Fruit fly (Drosophila melanogaster) whole organism, pupa: ENCODE data around the gene ZnT63C.

ENCODE experiments used
- CG12605 ChIP-seq: fragments of 200-800 bp; sonication (Bioruptor generic); IDR thresholded peaks from 2 replicates; pipeline ENCODE4 v1.3.6; 2022; ENCODE audit warnings: missing biosample characterization, missing genetic modification characterization
- CG13204 ChIP-seq: fragments of 200-800 bp; sonication (Bioruptor generic); optimal IDR thresholded peaks from 2 replicates; lab custom pipeline; 2018; ENCODE audit warnings: missing biosample characterization, mild to moderate bottlenecking, missing genetic modification characterization, moderate library complexity
- CG14655 ChIP-seq: fragments of 200-800 bp; sonication (Bioruptor generic); optimal IDR thresholded peaks from 3 replicates; lab custom pipeline; 2017; ENCODE audit warnings: mild to moderate bottlenecking, missing biosample characterization, missing genetic modification reagents, missing genetic modification characterization
- CG15710 ChIP-seq: fragments of 200-800 bp; sonication (Bioruptor generic); optimal IDR thresholded peaks from 2 replicates; lab custom pipeline; 2018; ENCODE audit warnings: missing biosample characterization, mild to moderate bottlenecking, missing genetic modification characterization, moderate library complexity
- CG17806 ChIP-seq: fragments of 200-800 bp; sonication (Bioruptor generic); optimal IDR thresholded peaks from 2 replicates; lab custom pipeline; 2018; ENCODE audit warnings: missing biosample characterization, mild to moderate bottlenecking, missing genetic modification characterization, moderate library complexity
- CG32121 ChIP-seq: fragments of 200-800 bp; sonication (Bioruptor generic); IDR thresholded peaks from 2 replicates; pipeline ENCODE4 v1.3.6; 2022; ENCODE audit warnings: missing biosample characterization, missing genetic modification characterization
- CG34367 ChIP-seq: fragments of 200-800 bp; sonication (Bioruptor generic); optimal IDR thresholded peaks from 2 replicates; lab custom pipeline; 2018; ENCODE audit warnings: missing biosample characterization, mild to moderate bottlenecking, missing genetic modification characterization
- CG4496 ChIP-seq: fragments of 200-800 bp; sonication (Bioruptor generic); IDR thresholded peaks from 3 replicates; pipeline ENCODE4 v1.3.6; 2022; ENCODE audit warnings: missing biosample characterization, missing genetic modification characterization
- CG8159 ChIP-seq: fragments of 200-800 bp; sonication (Bioruptor generic); optimal IDR thresholded peaks from 3 replicates; lab custom pipeline; 2018; ENCODE audit warnings: missing biosample characterization, mild to moderate bottlenecking, missing genetic modification characterization, moderate library complexity
- CG8301 ChIP-seq: fragments of 200-800 bp; sonication (Bioruptor generic); optimal IDR thresholded peaks from 2 replicates; lab custom pipeline; 2018; ENCODE audit warnings: missing biosample characterization, mild to moderate bottlenecking, missing genetic modification characterization
- CG9948 ChIP-seq: fragments of 200-800 bp; sonication (Bioruptor generic); optimal IDR thresholded peaks from 2 replicates; lab custom pipeline; 2018; ENCODE audit warnings: missing biosample characterization, mild to moderate bottlenecking, missing genetic modification characterization, moderate library complexity
- D1 ChIP-seq: fragments of 200-800 bp; sonication (Bioruptor generic); optimal IDR thresholded peaks from 2 replicates; lab custom pipeline; 2018; ENCODE audit warnings: missing biosample characterization, mild to moderate bottlenecking, missing genetic modification characterization, moderate library complexity
- EcR ChIP-seq: fragments of 200-800 bp; sonication (Bioruptor generic); optimal IDR thresholded peaks from 3 replicates; lab custom pipeline; 2019; ENCODE audit warnings: missing biosample characterization, missing genetic modification characterization, mild to moderate bottlenecking, moderate library complexity, missing genetic modification reagents
- Ets98B ChIP-seq: fragments of 200-800 bp; sonication (Bioruptor generic); IDR thresholded peaks from 2 replicates; pipeline ENCODE4 v1.3.6; 2022; ENCODE audit warnings: missing biosample characterization, missing genetic modification characterization
- Pif1A ChIP-seq: fragments of 200-800 bp; sonication (Bioruptor generic); optimal IDR thresholded peaks from 3 replicates; lab custom pipeline; 2016; ENCODE audit warnings: missing biosample characterization, missing genetic modification characterization
- Pif1B ChIP-seq: fragments of 200-800 bp; sonication (Bioruptor generic); optimal IDR thresholded peaks from 3 replicates; lab custom pipeline; 2016; ENCODE audit warnings: missing biosample characterization, missing genetic modification characterization
- fd96Ca ChIP-seq: fragments of 200-800 bp; sonication (Bioruptor generic); IDR thresholded peaks from 3 replicates; pipeline ENCODE4 v1.3.6; 2022; ENCODE audit warnings: missing biosample characterization, missing genetic modification characterization
- gl ChIP-seq: fragments of 200-800 bp; sonication (Bioruptor generic); optimal IDR thresholded peaks from 2 replicates; lab custom pipeline; 2018; ENCODE audit warnings: missing biosample characterization, mild to moderate bottlenecking, missing genetic modification characterization
- rn ChIP-seq: fragments of 200-800 bp; sonication (Bioruptor generic); IDR thresholded peaks from 2 replicates; pipeline ENCODE4 v1.3.6; 2022; ENCODE audit warnings: missing biosample characterization, missing genetic modification characterization

ZnT63C gene

dm6 chr3L:3351814-3352359, 48.4 kb downstream of the ZnT63C start:
- TF ChIP-seq Pif1A (GFP tag; lab: Kevin White, UChicago) (no peak), EcR (GFP tag; lab: Kevin White, UChicago) (peak; percentile 27)

dm6 chr3L:3352516-3352915, 49.0 kb downstream of the ZnT63C start:
- TF ChIP-seq CG8301 (tag; lab: Kevin White, UChicago) (no peak), CG13204 (GFP tag; lab: Kevin White, UChicago) (no peak), CG4496 (GFP tag; lab: Robert Waterston, UW) (no peak), CG32121 (GFP tag; lab: Robert Waterston, UW) (no peak), Pif1B (GFP tag; lab: Kevin White, UChicago) (no peak), CG12605 (GFP tag; lab: Robert Waterston, UW) (no peak), Pif1A (GFP tag; lab: Kevin White, UChicago) (no peak), gl (no peak), CG34367 (tag; lab: Kevin White, UChicago) (no peak), CG14655 (GFP tag; lab: Kevin White, UChicago) (no peak), CG9948 (tag; lab: Kevin White, UChicago) (no peak), CG15710 (tag; lab: Kevin White, UChicago) (no peak), fd96Ca (GFP tag; lab: Robert Waterston, UW) (no peak), D1 (no peak), CG17806 (no peak), Ets98B (GFP tag; lab: Robert Waterston, UW) (no peak), CG8159 (tag; lab: Kevin White, UChicago) (no peak), rn (no peak)
- TF ChIP-seq, all 21 proteins: peak for 0

dm6 chr3L:3353297-3353696, 49.8 kb downstream of the ZnT63C start:
- TF ChIP-seq Ets98B (GFP tag; lab: Robert Waterston, UW) (no peak), CG34367 (tag; lab: Kevin White, UChicago) (no peak), rn (no peak), CG17806 (no peak), CG14655 (GFP tag; lab: Kevin White, UChicago) (no peak), fd96Ca (GFP tag; lab: Robert Waterston, UW) (no peak), CG32121 (GFP tag; lab: Robert Waterston, UW) (no peak)
